Worm (Caenorhabditis elegans) whole organism, L3 larva: Measurements from ENCODE around the gene msp-36.
A peak's percentile ranks its signal among the peaks of the same experiment; 100 is the strongest.

ENCODE experiments used
- R02D3.7 ChIP-seq: fragments of 150-350 bp; optimal IDR thresholded peaks from 2 replicates; lab custom pipeline; 2014; ENCODE audit warnings: missing biosample characterization, missing genetic modification characterization
- ZK546.5 ChIP-seq: sonication (generic microtip); optimal IDR thresholded peaks from 2 replicates; lab custom pipeline; 2017; ENCODE audit warnings: missing biosample characterization, missing genetic modification characterization
- aly-2 ChIP-seq: fragments of 150-350 bp; optimal IDR thresholded peaks from 2 replicates; lab custom pipeline; 2014; ENCODE audit warnings: missing biosample characterization, missing genetic modification characterization
- ama-1 ChIP-seq: fragments of 150-350 bp; optimal IDR thresholded peaks from 2 replicates; lab custom pipeline; 2018
- ceh-16 ChIP-seq: sonication (generic microtip); optimal IDR thresholded peaks from 2 replicates; lab custom pipeline; 2017; ENCODE audit warnings: missing biosample characterization, missing genetic modification characterization
- ceh-28 ChIP-seq: fragments of 150-350 bp; optimal IDR thresholded peaks from 2 replicates; lab custom pipeline; 2014; ENCODE audit warnings: missing biosample characterization, missing genetic modification reagents, missing genetic modification characterization
- ceh-82 ChIP-seq: fragments of 150-350 bp; optimal IDR thresholded peaks from 2 replicates; lab custom pipeline; 2014; ENCODE audit warnings: missing biosample characterization, missing genetic modification characterization
- ceh-9 ChIP-seq: sonication (generic microtip); optimal IDR thresholded peaks from 2 replicates; lab custom pipeline; 2018; ENCODE audit warnings: missing biosample characterization, missing genetic modification characterization
- egl-27 ChIP-seq: sonication (generic microtip); optimal IDR thresholded peaks from 4 replicates; lab custom pipeline; 2017; ENCODE audit warnings: missing biosample characterization, missing genetic modification reagents, missing genetic modification characterization
- egl-5 ChIP-seq: fragments of 150-350 bp; optimal IDR thresholded peaks from 2 replicates; lab custom pipeline; 2017; ENCODE audit warnings: missing biosample characterization, missing genetic modification reagents, missing genetic modification characterization, inconsistent platforms
- elt-1 ChIP-seq: fragments of 150-350 bp; optimal IDR thresholded peaks from 2 replicates; lab custom pipeline; 2014; ENCODE audit warnings: missing biosample characterization, missing genetic modification characterization
- elt-2 ChIP-seq: sonication (generic microtip); optimal IDR thresholded peaks from 2 replicates; lab custom pipeline; 2016; ENCODE audit warnings: missing genetic modification reagents, mild to moderate bottlenecking, missing genetic modification characterization, missing compliant biosample characterization
- elt-3 ChIP-seq, 3 experiments: fragments of 150-350 bp in 1 of 3; sonication (generic microtip) in 2 of 3; optimal IDR thresholded peaks; 2 replicates in 2 of 3; 4 replicates in 1 of 3; lab custom pipeline; 2014 to 2017; ENCODE audit warnings: missing biosample characterization in 3 of 3, missing genetic modification characterization in 3 of 3
- eor-1 ChIP-seq, 2 experiments: fragments of 150-350 bp; optimal IDR thresholded peaks; 2 replicates each; lab custom pipeline; 2014 to 2018; ENCODE audit warnings: missing biosample characterization in 2 of 2, missing genetic modification characterization in 2 of 2
- fkh-2 ChIP-seq: fragments of 150-350 bp; optimal IDR thresholded peaks from 2 replicates; lab custom pipeline; 2014; ENCODE audit warnings: missing biosample characterization, missing genetic modification reagents, missing genetic modification characterization
- fos-1 ChIP-seq: fragments of 150-350 bp; optimal IDR thresholded peaks from 2 replicates; lab custom pipeline; 2014; ENCODE audit warnings: missing biosample characterization, missing genetic modification characterization
- jun-1 ChIP-seq: fragments of 150-350 bp; optimal IDR thresholded peaks from 2 replicates; lab custom pipeline; 2014; ENCODE audit warnings: missing biosample characterization, missing genetic modification reagents, missing genetic modification characterization
- lin-15B ChIP-seq: fragments of 150-350 bp; optimal IDR thresholded peaks from 2 replicates; lab custom pipeline; 2014; ENCODE audit warnings: missing biosample characterization, missing genetic modification characterization
- lin-39 ChIP-seq: fragments of 150-350 bp; optimal IDR thresholded peaks from 2 replicates; lab custom pipeline; 2018; ENCODE audit warnings: missing biosample characterization, missing genetic modification reagents, missing genetic modification characterization
- lsy-12 ChIP-seq: sonication (generic microtip); optimal IDR thresholded peaks from 2 replicates; lab custom pipeline; 2016; ENCODE audit warnings: mild to moderate bottlenecking, missing genetic modification characterization, missing compliant biosample characterization
- mdl-1 ChIP-seq: fragments of 150-350 bp; optimal IDR thresholded peaks from 2 replicates; lab custom pipeline; 2014; ENCODE audit warnings: missing biosample characterization, missing genetic modification characterization
- mml-1 ChIP-seq: fragments of 150-350 bp; sonication (generic microtip); optimal IDR thresholded peaks from 3 replicates; lab custom pipeline; 2014; ENCODE audit warnings: missing biosample characterization, missing genetic modification characterization
- nfya-1 ChIP-seq: sonication (generic microtip); optimal IDR thresholded peaks from 2 replicates; lab custom pipeline; 2017; ENCODE audit warnings: missing genetic modification characterization, mild to moderate bottlenecking, missing compliant biosample characterization, antibody characterized with exemption, moderate library complexity; ENCODE audit not compliant: insufficient read depth
- nhr-11 ChIP-seq: fragments of 150-350 bp; optimal IDR thresholded peaks from 2 replicates; lab custom pipeline; 2014; ENCODE audit warnings: missing biosample characterization, missing genetic modification characterization
- nhr-12 ChIP-seq: fragments of 150-350 bp; optimal IDR thresholded peaks from 2 replicates; lab custom pipeline; 2014; ENCODE audit warnings: missing biosample characterization, missing genetic modification characterization
- nhr-23 ChIP-seq: fragments of 150-350 bp; optimal IDR thresholded peaks from 2 replicates; lab custom pipeline; 2014; ENCODE audit warnings: missing biosample characterization, missing genetic modification reagents, missing genetic modification characterization
- nhr-237 ChIP-seq: fragments of 150-350 bp; optimal IDR thresholded peaks from 2 replicates; lab custom pipeline; 2014; ENCODE audit warnings: missing biosample characterization, missing genetic modification characterization
- nhr-25 ChIP-seq: sonication (generic microtip); optimal IDR thresholded peaks from 2 replicates; lab custom pipeline; 2017; ENCODE audit warnings: missing biosample characterization, missing genetic modification characterization
- nhr-28 ChIP-seq: fragments of 150-350 bp; optimal IDR thresholded peaks from 2 replicates; lab custom pipeline; 2014; ENCODE audit warnings: missing biosample characterization, missing genetic modification characterization
- nhr-43 ChIP-seq: sonication (generic microtip); optimal IDR thresholded peaks from 2 replicates; lab custom pipeline; 2016; ENCODE audit warnings: mild to moderate bottlenecking, missing genetic modification characterization, missing compliant biosample characterization; ENCODE audit not compliant: poor library complexity, severe bottlenecking
- nhr-67 ChIP-seq: fragments of 150-350 bp; optimal IDR thresholded peaks from 2 replicates; lab custom pipeline; 2014; ENCODE audit warnings: missing biosample characterization, missing genetic modification characterization
- nhr-76 ChIP-seq: fragments of 150-350 bp; sonication (generic microtip); optimal IDR thresholded peaks from 5 replicates; lab custom pipeline; 2014; ENCODE audit warnings: missing biosample characterization, missing genetic modification characterization
- nhr-77 ChIP-seq: fragments of 150-350 bp; optimal IDR thresholded peaks from 2 replicates; lab custom pipeline; 2014; ENCODE audit warnings: missing biosample characterization, missing genetic modification characterization
- pha-4 ChIP-seq: fragments of 150-350 bp; optimal IDR thresholded peaks from 2 replicates; lab custom pipeline; 2014; ENCODE audit warnings: missing biosample characterization, missing genetic modification reagents, missing genetic modification characterization
- pqm-1 ChIP-seq: fragments of 150-350 bp; optimal IDR thresholded peaks from 2 replicates; lab custom pipeline; 2017; ENCODE audit warnings: missing biosample characterization, missing genetic modification characterization, inconsistent platforms
- skn-1 ChIP-seq: fragments of 150-350 bp; optimal IDR thresholded peaks from 2 replicates; lab custom pipeline; 2014; ENCODE audit warnings: missing biosample characterization, missing genetic modification characterization
- snpc-4 ChIP-seq: fragments of 150-350 bp; optimal IDR thresholded peaks from 2 replicates; lab custom pipeline; 2014; ENCODE audit warnings: missing biosample characterization, missing genetic modification characterization
- unc-39 ChIP-seq: sonication (generic microtip); optimal IDR thresholded peaks from 4 replicates; lab custom pipeline; 2017; ENCODE audit warnings: missing biosample characterization, missing genetic modification characterization
- unc-62 ChIP-seq: fragments of 150-350 bp; sonication (generic microtip); optimal IDR thresholded peaks from 4 replicates; lab custom pipeline; 2014; ENCODE audit warnings: missing biosample characterization, missing genetic modification reagents, missing genetic modification characterization
- zag-1 ChIP-seq: fragments of 150-350 bp; optimal IDR thresholded peaks from 2 replicates; lab custom pipeline; 2014; ENCODE audit warnings: missing biosample characterization, missing genetic modification characterization
- ztf-11 ChIP-seq: fragments of 150-350 bp; optimal IDR thresholded peaks from 2 replicates; lab custom pipeline; 2014; ENCODE audit warnings: missing biosample characterization, missing genetic modification characterization
- ztf-4 ChIP-seq: fragments of 150-350 bp; optimal IDR thresholded peaks from 2 replicates; lab custom pipeline; 2014; ENCODE audit warnings: missing biosample characterization, missing genetic modification characterization

The msp-36 gene

DNA sequence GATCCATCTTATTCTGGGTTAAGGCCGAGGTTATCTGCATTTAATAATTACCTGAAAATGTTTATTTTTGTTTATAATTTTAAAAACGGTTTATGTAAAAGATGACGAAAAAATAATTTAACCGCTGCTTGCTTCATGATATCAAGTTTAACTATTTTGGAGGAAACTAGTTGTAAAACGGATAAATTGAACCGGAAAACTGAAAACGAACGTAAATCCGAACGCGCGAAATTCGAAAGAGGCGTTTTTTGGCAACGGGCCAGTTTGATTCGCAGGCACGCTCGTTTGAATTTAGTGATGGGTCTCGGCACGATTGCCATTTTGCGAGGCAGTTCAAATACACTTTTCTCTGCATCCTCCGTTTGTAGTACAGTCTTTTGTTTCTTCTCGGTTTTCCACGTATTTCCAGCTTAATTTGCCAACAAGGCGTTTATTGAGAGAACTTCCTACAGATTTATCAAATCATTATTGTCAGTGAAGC is 33.7 kb downstream of the msp-36 start, which contains the start of the genes gtbp-1 and K08F4.3:
Gene gtbp-1, minus strand, starts transcription at position 51 of the 481 bp plus-strand sequence.
Gene K08F4.3, plus strand, starts transcription at position 352 of the 481 bp plus-strand sequence.
- TF ChIP-seq eor-1 (tag; optimal IDR thresholded peaks at IDR 0.05; lab: Kevin White, UChicago): no peak
- TF ChIP-seq elt-1: no peak
- TF ChIP-seq nhr-76 (tag; lab: Kevin White, UChicago): no peak
- peak; percentile 88 for TF ChIP-seq pha-4 (tag; lab: Kevin White, UChicago)
- TF ChIP-seq zag-1 (tag; lab: Kevin White, UChicago): no peak
- TF ChIP-seq nfya-1: peak; percentile 90
- TF ChIP-seq egl-5 (tag; lab: Kevin White, UChicago): peak; percentile 94
- TF ChIP-seq ceh-82 (tag; lab: Kevin White, UChicago): peak; percentile 20
- peak; percentile 51 for TF ChIP-seq ZK546.5 (tag; lab: Kevin White, UChicago)
- no peak for TF ChIP-seq ztf-4
- TF ChIP-seq mdl-1 (tag; lab: Kevin White, UChicago): no peak
- no peak for TF ChIP-seq nhr-12 (tag; lab: Kevin White, UChicago)
- no peak for TF ChIP-seq nhr-67 (tag; lab: Kevin White, UChicago)
- TF ChIP-seq unc-39 (tag; lab: Kevin White, UChicago): no peak
- peak; percentile 77 for TF ChIP-seq lin-39 (tag; lab: Kevin White, UChicago)
- no peak for TF ChIP-seq nhr-77 (tag; lab: Kevin White, UChicago)
- TF ChIP-seq elt-3 (tag; optimal IDR thresholded peaks at IDR 0.05; lab: Kevin White, UChicago): peak in 1 of 3 experiments; percentile 12
- TF ChIP-seq elt-2 (tag; lab: Kevin White, UChicago): peak; percentile 46
- peak; percentile 28 for TF ChIP-seq pqm-1 (tag; lab: Kevin White, UChicago)
- TF ChIP-seq nhr-43 (tag; lab: Kevin White, UChicago): peak; percentile 28
- no peak for TF ChIP-seq nhr-237 (tag; lab: Kevin White, UChicago)
- no peak for TF ChIP-seq nhr-23 (tag; lab: Kevin White, UChicago)
- no peak for TF ChIP-seq ceh-28 (tag; lab: Kevin White, UChicago)
- TF ChIP-seq skn-1 (tag; lab: Kevin White, UChicago): no peak
- TF ChIP-seq R02D3.7 (tag; lab: Kevin White, UChicago): peak; percentile 20
- peak; percentile 81 for TF ChIP-seq nhr-25
- peak; percentile 42 for TF ChIP-seq snpc-4 (tag; lab: Kevin White, UChicago)
- TF ChIP-seq lin-15B (tag; lab: Kevin White, UChicago): peak; percentile 94
- TF ChIP-seq lsy-12: no peak
- TF ChIP-seq ama-1: peak; percentile 23

DNA sequence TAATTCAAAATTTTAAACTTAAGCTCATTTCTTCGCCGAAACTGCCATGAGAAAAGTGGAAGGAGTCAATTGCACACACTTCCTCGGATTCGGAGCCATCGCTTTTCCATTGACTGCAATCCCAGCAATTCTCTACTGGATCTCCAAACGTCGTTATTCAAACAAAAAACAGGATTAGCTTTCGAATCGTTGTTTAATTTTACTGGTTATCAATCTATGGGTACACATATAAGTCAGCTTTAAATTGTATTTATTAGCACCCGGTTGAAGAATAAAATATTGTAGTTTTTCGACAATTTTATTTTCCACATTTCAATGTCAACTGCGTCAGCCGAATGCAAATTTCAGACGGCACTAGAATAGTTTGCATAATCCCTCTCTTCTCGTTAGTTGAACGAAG is 34.7 kb downstream of the msp-36 start, which contains the start of gene glt-3:
Gene glt-3, plus strand, starts transcription at position 301 of the 400 bp plus-strand sequence.
- TF ChIP-seq nhr-43 (tag; lab: Kevin White, UChicago): no peak
- TF ChIP-seq ceh-9: no peak
- TF ChIP-seq zag-1 (tag; lab: Kevin White, UChicago): no peak
- no peak for TF ChIP-seq pqm-1 (tag; lab: Kevin White, UChicago)
- TF ChIP-seq aly-2: no peak
- no peak for TF ChIP-seq nhr-11
- no peak for TF ChIP-seq egl-27 (tag; lab: Kevin White, UChicago)
- TF ChIP-seq elt-2 (tag; lab: Kevin White, UChicago): no peak
- no peak for TF ChIP-seq ztf-11 (tag; lab: Kevin White, UChicago)
- TF ChIP-seq eor-1 (tag; optimal IDR thresholded peaks at IDR 0.05; lab: Kevin White, UChicago): no peak
- no peak for TF ChIP-seq mml-1
- no peak for TF ChIP-seq nhr-237 (tag; lab: Kevin White, UChicago)
- TF ChIP-seq ama-1: no peak
- no peak for TF ChIP-seq nhr-77 (tag; lab: Kevin White, UChicago)
- no peak for TF ChIP-seq ztf-4
- no peak for TF ChIP-seq fkh-2 (tag; lab: Kevin White, UChicago)
- no peak for TF ChIP-seq nhr-67 (tag; lab: Kevin White, UChicago)
- TF ChIP-seq egl-5 (tag; lab: Kevin White, UChicago): no peak
- no peak for TF ChIP-seq unc-62 (GFP tag; lab: Kevin White, UChicago)

DNA sequence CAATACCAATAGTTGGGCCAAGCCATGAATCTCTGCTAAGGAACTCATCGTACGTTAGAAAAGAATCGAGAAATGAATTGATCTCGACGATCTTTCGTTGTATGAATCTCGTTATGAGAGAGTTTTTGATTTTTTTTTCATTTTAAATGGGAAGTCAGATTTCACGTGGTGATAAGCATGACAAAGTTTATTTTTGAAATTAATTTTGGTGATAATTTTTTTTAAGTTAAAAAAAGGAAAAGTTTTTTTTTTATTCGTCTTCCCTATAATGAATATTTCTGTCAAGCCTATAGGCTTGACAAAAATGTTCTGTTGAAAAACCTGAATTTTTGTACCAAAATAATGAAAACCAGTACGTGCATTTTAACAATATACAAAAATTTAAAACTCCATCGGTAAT is 40.6 kb downstream of the msp-36 start, which contains the start of gene K08F4.5:
Gene K08F4.5, minus strand, starts transcription at position 101 of the 400 bp plus-strand sequence.
- no peak for TF ChIP-seq mdl-1 (tag; lab: Kevin White, UChicago)
- no peak for TF ChIP-seq ZK546.5 (tag; lab: Kevin White, UChicago)
- no peak for TF ChIP-seq nhr-28
- TF ChIP-seq zag-1 (tag; lab: Kevin White, UChicago): no peak
- TF ChIP-seq unc-62 (GFP tag; lab: Kevin White, UChicago): no peak
- no peak for TF ChIP-seq pha-4 (tag; lab: Kevin White, UChicago)
- no peak for TF ChIP-seq fos-1 (tag; lab: Kevin White, UChicago)
- TF ChIP-seq ceh-28 (tag; lab: Kevin White, UChicago): no peak
- TF ChIP-seq ceh-16 (tag; lab: Kevin White, UChicago): no peak
- TF ChIP-seq egl-5 (tag; lab: Kevin White, UChicago): no peak
- no peak for TF ChIP-seq snpc-4 (tag; lab: Kevin White, UChicago)
- no peak for TF ChIP-seq nhr-76 (tag; lab: Kevin White, UChicago)
- no peak for TF ChIP-seq ztf-11 (tag; lab: Kevin White, UChicago)
- no peak for TF ChIP-seq elt-2 (tag; lab: Kevin White, UChicago)
- TF ChIP-seq jun-1 (tag; lab: Kevin White, UChicago): no peak
- TF ChIP-seq nhr-237 (tag; lab: Kevin White, UChicago): no peak
